Worm (Caenorhabditis elegans) whole organism, L4 larva: ENCODE data around the gene Y17G7B.21.

Experiments
- D1046.2 ChIP-seq: fragments of 200-800 bp; sonication (Bioruptor generic); IDR thresholded peaks from 2 replicates; pipeline ENCODE4 v1.3.6; 2022; ENCODE audit warnings: missing genetic modification characterization, missing compliant biosample characterization
- F10B5.3 ChIP-seq: sonication (generic microtip); optimal IDR thresholded peaks from 2 replicates; lab custom pipeline; 2016; ENCODE audit warnings: mild to moderate bottlenecking, missing genetic modification characterization, missing compliant biosample characterization
- F44E2.7 ChIP-seq: fragments of 200-800 bp; sonication (Bioruptor generic); IDR thresholded peaks from 2 replicates; pipeline ENCODE4 v2.1.2; 2022; ENCODE audit warnings: missing genetic modification characterization, missing compliant biosample characterization
- F49E8.2 ChIP-seq: sonication (generic microtip); optimal IDR thresholded peaks from 2 replicates; lab custom pipeline; 2016; ENCODE audit warnings: missing compliant biosample characterization, mild to moderate bottlenecking, missing genetic modification characterization, borderline replicate concordance
- R02D3.7 ChIP-seq: fragments of 150-350 bp; sonication (generic microtip); optimal IDR thresholded peaks from 3 replicates; lab custom pipeline; 2014; ENCODE audit warnings: missing biosample characterization, missing genetic modification characterization
- T26A8.4 ChIP-seq: fragments of 200-800 bp; sonication (Bioruptor generic); IDR thresholded peaks from 2 replicates; pipeline ENCODE4 v1.3.6; 2022; ENCODE audit warnings: missing genetic modification characterization, missing compliant biosample characterization
- Y105C5A.15 ChIP-seq: fragments of 200-800 bp; sonication (Bioruptor generic); IDR thresholded peaks from 2 replicates; pipeline ENCODE4 v1.3.6; 2022; ENCODE audit warnings: missing genetic modification characterization, missing compliant biosample characterization
- Y48G9A.11 ChIP-seq: fragments of 200-800 bp; sonication (Bioruptor generic); IDR thresholded peaks from 2 replicates; pipeline ENCODE4 v1.3.6; 2022; ENCODE audit warnings: missing genetic modification reagents, missing genetic modification characterization, missing compliant biosample characterization
- aly-2 ChIP-seq: sonication (generic microtip); optimal IDR thresholded peaks from 2 replicates; lab custom pipeline; 2018; ENCODE audit warnings: missing biosample characterization, missing genetic modification characterization
- ceh-32 ChIP-seq: sonication (generic microtip); optimal IDR thresholded peaks from 2 replicates; lab custom pipeline; 2016; ENCODE audit warnings: mild to moderate bottlenecking, missing genetic modification characterization, missing compliant biosample characterization; ENCODE audit not compliant: poor library complexity
- ceh-62 ChIP-seq: sonication (generic microtip); optimal IDR thresholded peaks from 2 replicates; lab custom pipeline; 2017; ENCODE audit warnings: missing biosample characterization, missing genetic modification characterization
- ceh-82 ChIP-seq: sonication (generic microtip); optimal IDR thresholded peaks from 2 replicates; lab custom pipeline; 2017; ENCODE audit warnings: missing biosample characterization, missing genetic modification characterization
- ces-1 ChIP-seq: fragments of 150-350 bp; sonication (generic microtip); optimal IDR thresholded peaks from 4 replicates; lab custom pipeline; 2014; ENCODE audit warnings: missing biosample characterization, missing genetic modification reagents, missing genetic modification characterization
- ctbp-1 ChIP-seq: fragments of 200-800 bp; sonication (Bioruptor generic); IDR thresholded peaks from 2 replicates; pipeline ENCODE4 v1.3.6; 2022; ENCODE audit warnings: missing genetic modification reagents, missing genetic modification characterization, missing compliant biosample characterization
- daf-16 ChIP-seq, 3 experiments: sonication (generic microtip); optimal IDR thresholded peaks; 2 replicates each; lab custom pipeline; 2016 to 2017; ENCODE audit warnings: missing genetic modification characterization in 3 of 3, missing genetic modification reagents in 3 of 3, mild to moderate bottlenecking in 2 of 3, missing compliant biosample characterization in 2 of 3, missing biosample characterization in 1 of 3, moderate library complexity in 1 of 3
- dmd-6 ChIP-seq: fragments of 200-800 bp; sonication (Bioruptor generic); IDR thresholded peaks from 2 replicates; pipeline ENCODE4 v1.3.6; 2022; ENCODE audit warnings: missing genetic modification reagents, missing genetic modification characterization, missing compliant biosample characterization
- dpl-1 ChIP-seq: fragments of 150-350 bp; optimal IDR thresholded peaks from 2 replicates; lab custom pipeline; 2014; ENCODE audit warnings: missing biosample characterization, missing genetic modification reagents, missing genetic modification characterization
- duxl-1 ChIP-seq: sonication (generic microtip); optimal IDR thresholded peaks from 2 replicates; lab custom pipeline; 2016; ENCODE audit warnings: mild to moderate bottlenecking, missing genetic modification characterization, moderate library complexity, missing compliant biosample characterization; ENCODE audit not compliant: poor library complexity
- egl-43 ChIP-seq: fragments of 200-800 bp; sonication (Bioruptor generic); IDR thresholded peaks from 2 replicates; pipeline ENCODE4 v1.3.6; 2022; ENCODE audit warnings: missing genetic modification reagents, missing genetic modification characterization, missing compliant biosample characterization
- fkh-10 ChIP-seq: fragments of 150-350 bp; optimal IDR thresholded peaks from 2 replicates; lab custom pipeline; 2014; ENCODE audit warnings: missing biosample characterization, missing genetic modification reagents, missing genetic modification characterization
- gei-8 ChIP-seq: fragments of 200-800 bp; sonication (Bioruptor generic); optimal IDR thresholded peaks from 2 replicates; lab custom pipeline; 2018; ENCODE audit warnings: mild to moderate bottlenecking, missing genetic modification characterization, missing compliant biosample characterization
- hif-1 ChIP-seq, 2 experiments: sonication (generic microtip); optimal IDR thresholded peaks; 2 replicates each; lab custom pipeline; 2016 to 2017; ENCODE audit warnings: missing compliant biosample characterization in 2 of 2, missing genetic modification characterization in 2 of 2, missing genetic modification reagents in 2 of 2, missing genotype in 2 of 2, mild to moderate bottlenecking in 1 of 2
- hlh-11 ChIP-seq: fragments of 200-800 bp; sonication (Bioruptor generic); optimal IDR thresholded peaks from 2 replicates; lab custom pipeline; 2018; ENCODE audit warnings: mild to moderate bottlenecking, missing genetic modification characterization, missing compliant biosample characterization
- lin-1 ChIP-seq: fragments of 200-800 bp; sonication (Bioruptor generic); IDR thresholded peaks from 2 replicates; pipeline ENCODE4 v1.3.6; 2022; ENCODE audit warnings: missing genetic modification reagents, missing genetic modification characterization, missing compliant biosample characterization
- lin-38 ChIP-seq: fragments of 200-800 bp; sonication (Bioruptor generic); IDR thresholded peaks from 2 replicates; pipeline ENCODE4 v1.3.6; 2022; ENCODE audit warnings: missing genetic modification reagents, missing genetic modification characterization, missing compliant biosample characterization
- lsy-2 ChIP-seq, 2 experiments: fragments of 150-350 bp in 1 of 2; sonication (generic microtip) in 1 of 2; optimal IDR thresholded peaks; 2 replicates each; lab custom pipeline; 2014 to 2017; ENCODE audit warnings: missing biosample characterization in 2 of 2, missing genetic modification characterization in 2 of 2
- madf-9 ChIP-seq: fragments of 200-800 bp; sonication (Bioruptor generic); conservative IDR thresholded peaks from 2 replicates; pipeline ENCODE4 v1.3.6; 2022; ENCODE audit warnings: missing genetic modification reagents, missing genetic modification characterization, missing compliant biosample characterization
- mxl-2 ChIP-seq: fragments of 200-800 bp; sonication (Bioruptor generic); conservative IDR thresholded peaks from 2 replicates; pipeline ENCODE4 v1.3.6; 2022; ENCODE audit warnings: missing genetic modification reagents, missing genetic modification characterization, missing compliant biosample characterization
- nhr-111 ChIP-seq: fragments of 200-800 bp; sonication (Bioruptor generic); optimal IDR thresholded peaks from 2 replicates; lab custom pipeline; 2018; ENCODE audit warnings: mild to moderate bottlenecking, missing genetic modification characterization, missing compliant biosample characterization
- nhr-25 ChIP-seq: sonication (generic microtip); optimal IDR thresholded peaks from 2 replicates; lab custom pipeline; 2017; ENCODE audit warnings: missing genetic modification characterization, mild to moderate bottlenecking, missing compliant biosample characterization, antibody characterized with exemption, moderate library complexity, borderline replicate concordance; ENCODE audit not compliant: insufficient read depth
- sdz-12 ChIP-seq: fragments of 200-800 bp; sonication (Bioruptor generic); optimal IDR thresholded peaks from 2 replicates; lab custom pipeline; 2018; ENCODE audit warnings: mild to moderate bottlenecking, missing genetic modification characterization, missing compliant biosample characterization
- set-16 ChIP-seq: fragments of 200-800 bp; sonication (Bioruptor generic); IDR thresholded peaks from 2 replicates; pipeline ENCODE4 v1.3.6; 2022; ENCODE audit warnings: missing genetic modification reagents, missing genetic modification characterization, missing compliant biosample characterization
- snpc-1.2 ChIP-seq: fragments of 200-800 bp; sonication (Bioruptor generic); IDR thresholded peaks from 2 replicates; pipeline ENCODE4 v1.3.6; 2022; ENCODE audit warnings: missing genetic modification reagents, missing genetic modification characterization, missing compliant biosample characterization
- snpc-4 ChIP-seq: fragments of 150-350 bp; optimal IDR thresholded peaks from 2 replicates; lab custom pipeline; 2014; ENCODE audit warnings: missing biosample characterization, missing genetic modification characterization
- spr-1 ChIP-seq: sonication (generic microtip); optimal IDR thresholded peaks from 2 replicates; lab custom pipeline; 2016; ENCODE audit warnings: mild to moderate bottlenecking, missing genetic modification characterization, missing compliant biosample characterization
- tag-97 ChIP-seq: fragments of 200-800 bp; sonication (Bioruptor generic); IDR thresholded peaks from 2 replicates; pipeline ENCODE4 v1.3.6; 2022; ENCODE audit warnings: missing genetic modification characterization, missing compliant biosample characterization
- unc-130 ChIP-seq: sonication (generic microtip); optimal IDR thresholded peaks from 2 replicates; lab custom pipeline; 2016; ENCODE audit warnings: missing genetic modification reagents, missing genetic modification characterization, missing compliant biosample characterization
- unc-39 ChIP-seq: sonication (generic microtip); optimal IDR thresholded peaks from 2 replicates; lab custom pipeline; 2017; ENCODE audit warnings: missing biosample characterization, missing genetic modification characterization
- vab-7 ChIP-seq: fragments of 200-800 bp; sonication (Bioruptor generic); IDR thresholded peaks from 2 replicates; pipeline ENCODE4 v1.3.6; 2022; ENCODE audit warnings: missing genetic modification reagents, missing genetic modification characterization, missing compliant biosample characterization
- ztf-11 ChIP-seq: fragments of 150-350 bp; optimal IDR thresholded peaks from 2 replicates; lab custom pipeline; 2014; ENCODE audit warnings: missing biosample characterization, missing genetic modification characterization

Gene Y17G7B.21

ce11 chrII:11971009-11971636, 6.3 kb downstream of the Y17G7B.21 start:
- TF ChIP-seq ztf-11: no peak
- TF ChIP-seq ces-1 (GFP tag; lab: Kevin White, UChicago): no peak
- no peak for TF ChIP-seq R02D3.7 (tag; lab: Kevin White, UChicago)
- no peak for TF ChIP-seq Y105C5A.15 (GFP tag; lab: Robert Waterston, UW)
- no peak for TF ChIP-seq unc-39 (tag; lab: Kevin White, UChicago)

DNA sequence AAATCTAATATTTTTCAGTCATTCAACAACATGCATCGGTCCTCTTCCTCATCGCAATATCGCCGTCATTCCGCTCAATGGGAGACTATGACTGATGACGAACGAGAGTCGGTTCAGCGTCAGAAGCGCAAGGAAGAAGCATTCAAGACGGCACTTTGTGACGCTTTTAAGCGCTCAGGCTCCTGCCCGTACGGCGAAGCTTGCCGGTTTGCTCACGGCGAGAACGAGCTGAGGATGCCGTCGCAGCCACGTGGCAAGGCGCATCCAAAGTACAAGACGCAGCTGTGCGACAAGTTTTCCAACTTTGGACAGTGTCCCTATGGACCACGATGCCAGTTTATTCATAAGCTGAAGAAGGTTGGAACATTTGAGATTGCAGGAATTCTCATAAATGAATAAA, 8.4 kb downstream of the Y17G7B.21 start:
- TF ChIP-seq set-16 (GFP tag; lab: Robert Waterston, UW) (peak; percentile 55), R02D3.7 (tag; lab: Kevin White, UChicago) (no peak), egl-43 (GFP tag; lab: Robert Waterston, UW) (0 out of 2 replicates have a peak, but pooled peaks have one; percentile 35)
- TF ChIP-seq, all 104 proteins: peak for 2

DNA sequence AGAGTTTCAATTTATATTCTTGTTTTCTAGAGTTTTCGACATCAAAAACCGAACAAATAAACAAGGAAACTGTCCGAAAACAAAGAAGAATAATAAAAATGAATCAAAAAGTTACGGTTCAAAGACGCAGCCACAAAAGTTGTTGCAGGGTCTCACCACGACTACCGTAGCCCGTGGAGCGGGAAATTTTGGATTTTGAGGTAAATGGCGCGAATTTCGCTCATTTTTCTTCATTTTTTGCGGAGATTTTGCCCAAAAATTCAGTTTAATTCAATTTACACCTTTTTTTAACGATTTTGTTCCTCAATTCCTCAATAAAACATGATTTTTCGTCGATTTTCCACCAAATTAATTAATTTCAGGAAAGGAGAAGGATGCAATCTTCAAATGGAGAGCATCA, 9.2 kb downstream of the Y17G7B.21 start, which contains the start of gene mex-1:
TSS of gene mex-1 (plus strand) at position 363 of the 400 bp plus-strand sequence.
- TF ChIP-seq dmd-6 (GFP tag; lab: Robert Waterston, UW) (no peak), snpc-1.2 (GFP tag; lab: Robert Waterston, UW) (peak; percentile 60), unc-130 (peak; percentile 84), Y48G9A.11 (GFP tag; lab: Robert Waterston, UW) (peak; percentile 92), lin-38 (GFP tag; lab: Robert Waterston, UW) (peak; percentile 88), sdz-12 (GFP tag; lab: Kevin White, UChicago) (no peak), F49E8.2 (tag; lab: Kevin White, UChicago) (peak; percentile 77), lsy-2 (tag; optimal IDR thresholded peaks at IDR 0.05; lab: Kevin White, UChicago) (peak in 1 of 2 experiments; percentile 24), vab-7 (peak; percentile 56; the same call in 1 of the 2 replicates)

DNA sequence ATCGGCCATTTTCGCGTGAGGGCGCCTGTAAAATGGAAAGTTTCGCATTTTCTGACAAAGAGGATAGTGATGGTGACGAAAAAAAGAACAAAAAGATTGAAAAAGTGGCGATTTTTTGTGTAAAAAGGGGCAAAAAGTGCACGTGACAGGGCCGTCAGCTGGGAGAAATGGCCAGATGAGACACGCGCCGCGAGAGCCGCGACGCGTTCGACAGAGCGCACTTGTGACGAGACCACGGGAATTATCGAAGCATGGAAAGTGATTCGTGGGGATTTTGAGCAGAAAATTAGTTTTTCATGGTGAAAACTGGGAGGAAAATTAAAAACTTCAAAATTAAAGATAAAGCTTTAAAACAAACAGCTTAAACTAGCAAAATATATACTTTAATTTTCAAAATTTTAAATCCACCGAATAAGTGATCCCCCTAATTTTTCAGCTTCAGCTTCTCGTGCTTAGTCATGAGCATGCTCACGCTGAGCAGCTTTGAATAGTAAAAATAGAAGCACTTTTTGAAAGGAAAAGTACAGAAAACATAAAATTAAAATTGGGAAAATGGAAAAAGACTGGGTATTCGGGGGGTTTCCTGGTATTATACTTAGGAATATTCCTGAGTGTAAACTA, 9.8 kb downstream of the Y17G7B.21 start, which contains the start of gene W03C9.5:
TSS of gene W03C9.5 (minus strand) at position 38 of the 621 bp plus-strand sequence.
- peak in 1 of 2 experiments; percentile 14 for TF ChIP-seq daf-16 (GFP tag; optimal IDR thresholded peaks at IDR 0.05; lab: Kevin White, UChicago)
- peak; percentile 52 for TF ChIP-seq daf-16 (tag; optimal IDR thresholded peaks at IDR 0.05; lab: Kevin White, UChicago)
- peak; percentile 100 for TF ChIP-seq hlh-11
- TF ChIP-seq F10B5.3: no peak
- TF ChIP-seq aly-2: no peak
- TF ChIP-seq snpc-4 (tag; lab: Kevin White, UChicago): no peak
- TF ChIP-seq mxl-2: peak; percentile 80; the same call in 1 of the 2 replicates
- TF ChIP-seq nhr-111 (GFP tag; lab: Kevin White, UChicago): no peak
- TF ChIP-seq D1046.2 (GFP tag; lab: Robert Waterston, UW): peak; percentile 83; the same call in 1 of the 2 replicates
- TF ChIP-seq ceh-32 (tag; lab: Kevin White, UChicago): no peak
- no peak for TF ChIP-seq ceh-62
- no peak for TF ChIP-seq F44E2.7
- no peak for TF ChIP-seq tag-97 (GFP tag; lab: Robert Waterston, UW)
- peak; percentile 94 for TF ChIP-seq dmd-6 (GFP tag; lab: Robert Waterston, UW)
- TF ChIP-seq gei-8: no peak
- peak; percentile 93 for TF ChIP-seq vab-7
- TF ChIP-seq F49E8.2 (tag; lab: Kevin White, UChicago): no peak
- no peak for TF ChIP-seq duxl-1 (tag; lab: Kevin White, UChicago)
- TF ChIP-seq hif-1 (tag; optimal IDR thresholded peaks at IDR 0.05; lab: Kevin White, UChicago): peak; percentile 52 to 95
- TF ChIP-seq ces-1 (GFP tag; lab: Kevin White, UChicago): peak; percentile 35
- peak; percentile 79 for TF ChIP-seq egl-43 (GFP tag; lab: Robert Waterston, UW)
- no peak for TF ChIP-seq ceh-82
- TF ChIP-seq set-16 (GFP tag; lab: Robert Waterston, UW): peak; percentile 79
- TF ChIP-seq ctbp-1 (GFP tag; lab: Robert Waterston, UW): peak; percentile 49; the same call in 1 of the 2 replicates
- TF ChIP-seq nhr-25 (tag; lab: Kevin White, UChicago): peak; percentile 86
- TF ChIP-seq madf-9 (GFP tag; lab: Robert Waterston, UW): peak; percentile 92
- TF ChIP-seq dpl-1 (GFP tag; lab: Kevin White, UChicago): peak; percentile 76
- peak; percentile 81 for TF ChIP-seq fkh-10 (GFP tag; lab: Kevin White, UChicago)
- TF ChIP-seq T26A8.4 (GFP tag; lab: Robert Waterston, UW): peak; percentile 62
- peak; percentile 83 for TF ChIP-seq spr-1 (tag; lab: Kevin White, UChicago)
- peak; percentile 64; the same call in 1 of the 2 replicates for TF ChIP-seq lin-1
